Worm (Caenorhabditis elegans) whole organism, L2 larva: Measurements from ENCODE around the gene hic-1.

ENCODE experiments used
- alr-1 ChIP-seq: fragments of 150-350 bp; optimal IDR thresholded peaks from 2 replicates; lab custom pipeline; 2014; ENCODE audit warnings: missing biosample characterization, missing genetic modification characterization
- ceh-16 ChIP-seq: fragments of 150-350 bp; optimal IDR thresholded peaks from 2 replicates; lab custom pipeline; 2014; ENCODE audit warnings: missing biosample characterization, missing genetic modification characterization
- elt-1 ChIP-seq: fragments of 150-350 bp; optimal IDR thresholded peaks from 2 replicates; lab custom pipeline; 2014; ENCODE audit warnings: missing biosample characterization, missing genetic modification characterization
- elt-3 ChIP-seq: sonication (generic microtip); optimal IDR thresholded peaks from 2 replicates; lab custom pipeline; 2017; ENCODE audit warnings: missing biosample characterization, missing genetic modification characterization
- lsy-2 ChIP-seq, 2 experiments: fragments of 150-350 bp in 1 of 2; sonication (generic microtip) in 1 of 2; optimal IDR thresholded peaks; 2 replicates each; lab custom pipeline; 2014 to 2017; ENCODE audit warnings: missing biosample characterization in 2 of 2, missing genetic modification characterization in 2 of 2
- mab-5 ChIP-seq: fragments of 150-350 bp; optimal IDR thresholded peaks from 2 replicates; lab custom pipeline; 2014; ENCODE audit warnings: missing biosample characterization, missing genetic modification characterization
- nhr-237 ChIP-seq: fragments of 150-350 bp; optimal IDR thresholded peaks from 2 replicates; lab custom pipeline; 2014; ENCODE audit warnings: missing biosample characterization, missing genetic modification characterization
- nhr-25 ChIP-seq: fragments of 150-350 bp; sonication (generic microtip); optimal IDR thresholded peaks from 3 replicates; lab custom pipeline; 2014; ENCODE audit warnings: missing biosample characterization, missing genetic modification characterization
- peb-1 ChIP-seq: fragments of 150-350 bp; optimal IDR thresholded peaks from 2 replicates; lab custom pipeline; 2014; ENCODE audit warnings: missing biosample characterization, missing genetic modification characterization
- unc-39 ChIP-seq: fragments of 150-350 bp; optimal IDR thresholded peaks from 2 replicates; lab custom pipeline; 2014; ENCODE audit warnings: missing biosample characterization, missing genetic modification characterization
- unc-62 ChIP-seq: fragments of 150-350 bp; optimal IDR thresholded peaks from 2 replicates; lab custom pipeline; 2014; ENCODE audit warnings: missing biosample characterization, missing genetic modification reagents, missing genetic modification characterization
- ztf-1 ChIP-seq: fragments of 200-800 bp; sonication (Bioruptor generic); conservative IDR thresholded peaks from 2 replicates; pipeline ENCODE4 v1.3.6; 2022; ENCODE audit warnings: missing genetic modification characterization, missing compliant biosample characterization
- ztf-11 ChIP-seq: sonication (generic microtip); optimal IDR thresholded peaks from 2 replicates; lab custom pipeline; 2017; ENCODE audit warnings: missing biosample characterization, missing genetic modification characterization

DNA sequence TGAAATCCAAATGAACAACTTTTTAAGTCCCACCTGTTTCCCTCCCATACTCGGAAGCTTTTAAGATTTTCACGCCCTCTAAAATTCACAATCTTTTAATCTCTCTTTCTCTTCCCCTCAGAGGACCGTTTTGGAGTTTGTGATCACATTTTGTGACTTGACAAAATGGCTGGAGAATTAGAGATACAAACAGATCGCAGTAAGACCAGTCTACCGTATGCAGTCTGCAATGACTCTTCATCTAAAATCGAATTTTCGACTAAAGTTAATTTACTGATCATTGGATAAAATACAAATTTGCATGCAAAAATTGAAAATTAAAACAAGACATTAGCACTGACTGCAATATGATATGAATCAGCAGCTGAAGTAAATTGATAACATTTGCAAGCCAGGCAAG lies 42.9 kb upstream of the hic-1 start:
- no peak for TF ChIP-seq alr-1
- TF ChIP-seq ztf-1 (GFP tag; lab: Robert Waterston, UW), result no peak
- TF ChIP-seq peb-1 (tag; lab: Kevin White, UChicago), result no peak
- TF ChIP-seq lsy-2 (tag; optimal IDR thresholded peaks at IDR 0.05; lab: Kevin White, UChicago), result peak in 1 of 2 experiments; percentile 54
- no peak for TF ChIP-seq elt-3
- TF ChIP-seq ceh-16 (tag; lab: Kevin White, UChicago), result no peak
- TF ChIP-seq ztf-11 (tag; lab: Kevin White, UChicago), result no peak
- TF ChIP-seq unc-39 (tag; lab: Kevin White, UChicago), result no peak
- TF ChIP-seq unc-62, result no peak
- no peak for TF ChIP-seq mab-5 (tag; lab: Kevin White, UChicago)
- TF ChIP-seq elt-1 (tag; lab: Kevin White, UChicago), result no peak
- TF ChIP-seq nhr-25 (tag; lab: Kevin White, UChicago), result peak; percentile 7
- TF ChIP-seq nhr-237 (tag; lab: Kevin White, UChicago), result no peak
